Fruit fly (Drosophila melanogaster) whole organism, embryonic: ENCODE data around the gene CG7546.

ENCODE experiments used
- Atf-2 ChIP-seq: fragments of 200-800 bp; sonication (Bioruptor generic); optimal IDR thresholded peaks from 2 replicates; lab custom pipeline; 2016; ENCODE audit warnings: missing biosample characterization, missing genetic modification characterization
- Blimp-1 ChIP-seq: fragments of 200-800 bp; sonication (Bioruptor generic); optimal IDR thresholded peaks from 3 replicates; lab custom pipeline; 2018; ENCODE audit warnings: missing biosample characterization, missing genetic modification characterization, mild to moderate bottlenecking, moderate library complexity, missing genetic modification reagents
- CG1024 ChIP-seq: fragments of 200-800 bp; sonication (Bioruptor generic); IDR thresholded peaks from 2 replicates; pipeline ENCODE4 v1.3.6; 2022; ENCODE audit warnings: missing biosample characterization, missing genetic modification characterization
- CG10321 ChIP-seq: fragments of 200-800 bp; sonication (Bioruptor generic); IDR thresholded peaks from 2 replicates; pipeline ENCODE4 v1.3.6; 2022; ENCODE audit warnings: missing biosample characterization, missing genetic modification characterization
- CG11085 ChIP-seq: fragments of 200-800 bp; sonication (Bioruptor generic); IDR thresholded peaks from 2 replicates; pipeline ENCODE4 v1.3.6; 2022; ENCODE audit warnings: missing biosample characterization, missing genetic modification characterization
- CG14014 ChIP-seq: fragments of 200-800 bp; sonication (Bioruptor generic); IDR thresholded peaks from 2 replicates; pipeline ENCODE4 v1.3.6; 2022; ENCODE audit warnings: missing biosample characterization, missing genetic modification characterization
- CG14050 ChIP-seq: fragments of 200-800 bp; sonication (Bioruptor generic); IDR thresholded peaks from 3 replicates; pipeline ENCODE4 v1.3.6; 2022; ENCODE audit warnings: missing biosample characterization, missing genetic modification characterization
- CG14710 ChIP-seq: fragments of 200-800 bp; sonication (Bioruptor generic); optimal IDR thresholded peaks from 3 replicates; lab custom pipeline; 2019; ENCODE audit warnings: missing biosample characterization, mild to moderate bottlenecking, missing genetic modification characterization, moderate library complexity
- CG1602 ChIP-seq: fragments of 200-800 bp; sonication (Bioruptor generic); optimal IDR thresholded peaks from 3 replicates; lab custom pipeline; 2016; ENCODE audit warnings: missing biosample characterization, missing genetic modification characterization
- CG17385 ChIP-seq: fragments of 200-800 bp; sonication (Bioruptor generic); optimal IDR thresholded peaks from 3 replicates; lab custom pipeline; 2018; ENCODE audit warnings: missing biosample characterization, mild to moderate bottlenecking, missing genetic modification characterization
- CG18262 ChIP-seq: fragments of 200-800 bp; optimal IDR thresholded peaks from 3 replicates; lab custom pipeline; 2019; ENCODE audit warnings: missing biosample characterization, mild to moderate bottlenecking, missing genetic modification characterization, moderate library complexity
- CG2199 ChIP-seq: fragments of 200-800 bp; sonication (Bioruptor generic); IDR thresholded peaks from 3 replicates; pipeline ENCODE4 v1.3.6; 2022; ENCODE audit warnings: missing biosample characterization, missing genetic modification characterization
- CG2875 ChIP-seq: fragments of 200-800 bp; sonication (Bioruptor generic); optimal IDR thresholded peaks from 2 replicates; lab custom pipeline; 2017; ENCODE audit warnings: missing biosample characterization, mild to moderate bottlenecking, missing genetic modification characterization, missing genetic modification reagents
- CG30431 ChIP-seq: fragments of 200-800 bp; sonication (Bioruptor generic); optimal IDR thresholded peaks from 2 replicates; lab custom pipeline; 2017; ENCODE audit warnings: missing biosample characterization, missing genetic modification characterization
- CG31441 ChIP-seq: fragments of 200-800 bp; sonication (Bioruptor generic); IDR thresholded peaks from 2 replicates; pipeline ENCODE4 v1.3.6; 2022; ENCODE audit warnings: missing biosample characterization, missing genetic modification characterization
- CG34422 ChIP-seq: fragments of 200-800 bp; sonication (Bioruptor generic); IDR thresholded peaks from 3 replicates; pipeline ENCODE4 v1.3.6; 2022; ENCODE audit warnings: missing biosample characterization, missing genetic modification characterization
- CG6689 ChIP-seq: fragments of 200-800 bp; sonication (Bioruptor generic); IDR thresholded peaks from 2 replicates; pipeline ENCODE4 v1.3.6; 2022; ENCODE audit warnings: missing biosample characterization, missing genetic modification characterization
- CG7556 ChIP-seq: fragments of 200-800 bp; sonication (Bioruptor generic); optimal IDR thresholded peaks from 2 replicates; lab custom pipeline; 2017; ENCODE audit warnings: missing biosample characterization, mild to moderate bottlenecking, missing genetic modification characterization
- CG7987 ChIP-seq: fragments of 200-800 bp; sonication (Bioruptor generic); optimal IDR thresholded peaks from 2 replicates; lab custom pipeline; 2018; ENCODE audit warnings: missing biosample characterization, mild to moderate bottlenecking, missing genetic modification characterization, moderate library complexity
- CG8478 ChIP-seq: fragments of >200 bp; optimal IDR thresholded peaks from 2 replicates; lab custom pipeline; 2018
- CG9215 ChIP-seq: fragments of 200-800 bp; sonication (Bioruptor generic); IDR thresholded peaks from 2 replicates; pipeline ENCODE4 v1.3.6; 2022; ENCODE audit warnings: missing biosample characterization, missing genetic modification characterization
- CG9727 ChIP-seq: fragments of 200-800 bp; sonication (Bioruptor generic); optimal IDR thresholded peaks from 3 replicates; lab custom pipeline; 2017; ENCODE audit warnings: missing biosample characterization, mild to moderate bottlenecking, missing genetic modification characterization
- CG9876 ChIP-seq: fragments of 200-800 bp; sonication (Bioruptor generic); optimal IDR thresholded peaks from 2 replicates; lab custom pipeline; 2016; ENCODE audit warnings: missing biosample characterization, missing genetic modification characterization
- Camta ChIP-seq: fragments of 200-800 bp; sonication (Bioruptor generic); optimal IDR thresholded peaks from 2 replicates; lab custom pipeline; 2016; ENCODE audit warnings: missing biosample characterization, missing genetic modification characterization
- Dad ChIP-seq: fragments of 200-800 bp; sonication (Bioruptor generic); optimal IDR thresholded peaks from 3 replicates; lab custom pipeline; 2016; ENCODE audit warnings: missing biosample characterization, missing genetic modification characterization
- Hr78 ChIP-seq, 2 experiments: fragments of 200-800 bp in 1 of 2; fragments of >200 bp in 1 of 2; sonication (Bioruptor generic) in 1 of 2; optimal IDR thresholded peaks; 2 replicates each; lab custom pipeline; 2017 to 2019; ENCODE audit warnings: missing biosample characterization in 2 of 2, missing genetic modification characterization in 2 of 2, mild to moderate bottlenecking in 1 of 2, moderate library complexity in 1 of 2
- MTF-1 ChIP-seq: fragments of 200-800 bp; sonication (Bioruptor generic); optimal IDR thresholded peaks from 2 replicates; lab custom pipeline; 2018; ENCODE audit warnings: missing biosample characterization, mild to moderate bottlenecking, missing genetic modification characterization, borderline replicate concordance
- Optix ChIP-seq: fragments of 200-800 bp; sonication (Bioruptor generic); IDR thresholded peaks from 3 replicates; pipeline ENCODE4 v1.3.6; 2022; ENCODE audit warnings: missing biosample characterization, missing genetic modification characterization
- Ptx1 ChIP-seq: fragments of 200-800 bp; sonication (Bioruptor generic); IDR thresholded peaks from 2 replicates; pipeline ENCODE4 v1.3.6; 2022; ENCODE audit warnings: missing biosample characterization, missing genetic modification characterization
- Ssrp ChIP-seq: fragments of 200-800 bp; sonication (Bioruptor generic); optimal IDR thresholded peaks from 2 replicates; lab custom pipeline; 2018; ENCODE audit warnings: missing biosample characterization, mild to moderate bottlenecking, missing genetic modification characterization, moderate library complexity
- Trl ChIP-seq, 3 experiments: fragments of >200 bp in 2 of 3; fragments of 200-800 bp in 1 of 3; sonication (Bioruptor generic) in 1 of 3; optimal IDR thresholded peaks; 2 replicates in 1 of 3; 3 replicates in 2 of 3; lab custom pipeline; 2016 to 2017; ENCODE audit warnings: missing biosample characterization in 1 of 3, missing genetic modification characterization in 1 of 3
- cg ChIP-seq: fragments of 200-800 bp; sonication (Bioruptor generic); optimal IDR thresholded peaks from 3 replicates; lab custom pipeline; 2019; ENCODE audit warnings: missing biosample characterization, mild to moderate bottlenecking, missing genetic modification characterization, moderate library complexity
- ci ChIP-seq: fragments of 200-800 bp; sonication (Bioruptor generic); IDR thresholded peaks from 3 replicates; pipeline ENCODE4 v1.3.6; 2022; ENCODE audit warnings: missing biosample characterization, missing genetic modification characterization
- ewg ChIP-seq: fragments of 200-800 bp; sonication (Bioruptor generic); optimal IDR thresholded peaks from 3 replicates; lab custom pipeline; 2017; ENCODE audit warnings: mild to moderate bottlenecking, missing biosample characterization, missing genetic modification reagents, missing genetic modification characterization
- gcm2 ChIP-seq: fragments of 200-800 bp; sonication (Bioruptor generic); optimal IDR thresholded peaks from 2 replicates; lab custom pipeline; 2016; ENCODE audit warnings: missing biosample characterization, missing genetic modification characterization
- hkb ChIP-seq, 2 experiments: fragments of 200-800 bp in 1 of 2; fragments of >200 bp in 1 of 2; sonication (Bioruptor generic) in 1 of 2; IDR thresholded peaks in 1 of 2; optimal IDR thresholded peaks in 1 of 2; 2 replicates each; pipeline versions ENCODE4 v1.3.6 to Lab custom; 2017 to 2022; ENCODE audit warnings: missing biosample characterization in 1 of 2, missing genetic modification characterization in 1 of 2
- insv ChIP-seq, 2 experiments: fragments of 200-800 bp; sonication (Bioruptor generic); optimal IDR thresholded peaks; 3 replicates each; lab custom pipeline; 2016 to 2018; ENCODE audit warnings: missing biosample characterization in 2 of 2, missing genetic modification characterization in 2 of 2
- otp ChIP-seq: fragments of 200-800 bp; sonication (Bioruptor generic); IDR thresholded peaks from 3 replicates; pipeline ENCODE4, ENCODE4 v1.3.6; 2022; ENCODE audit warnings: missing biosample characterization, missing genetic modification characterization
- prd ChIP-seq, 3 experiments: fragments of >200 bp in 2 of 3; fragments of 200-800 bp in 1 of 3; sonication (Bioruptor generic) in 1 of 3; optimal IDR thresholded peaks in 2 of 3; IDR thresholded peaks in 1 of 3; 2 replicates in 2 of 3; 3 replicates in 1 of 3; pipeline versions ENCODE4 v1.3.6 to Lab custom; 2017 to 2022; ENCODE audit warnings: missing biosample characterization in 1 of 3, missing genetic modification characterization in 1 of 3
- pros ChIP-seq: fragments of 200-800 bp; sonication (Bioruptor generic); optimal IDR thresholded peaks from 3 replicates; lab custom pipeline; 2019; ENCODE audit warnings: missing biosample characterization, mild to moderate bottlenecking, missing genetic modification characterization, moderate library complexity
- row ChIP-seq: fragments of 200-800 bp; sonication (Bioruptor generic); IDR thresholded peaks from 3 replicates; pipeline ENCODE4 v1.3.6; 2022; ENCODE audit warnings: missing biosample characterization, missing genetic modification characterization
- sc ChIP-seq, 3 experiments: fragments of >200 bp in 2 of 3; fragments of 200-800 bp in 1 of 3; sonication (Bioruptor generic) in 1 of 3; optimal IDR thresholded peaks; 2 replicates in 2 of 3; 3 replicates in 1 of 3; lab custom pipeline; 2017; ENCODE audit warnings: mild to moderate bottlenecking in 1 of 3, missing biosample characterization in 1 of 3, missing genetic modification characterization in 1 of 3, missing genetic modification reagents in 1 of 3
- sna ChIP-seq: fragments of 200-800 bp; sonication (Bioruptor generic); IDR thresholded peaks from 2 replicates; pipeline ENCODE4 v1.3.6; 2022; ENCODE audit warnings: missing biosample characterization, missing genetic modification characterization; ENCODE audit not compliant: partially characterized antibody
- trem ChIP-seq: fragments of 200-800 bp; optimal IDR thresholded peaks from 3 replicates; lab custom pipeline; 2019; ENCODE audit warnings: missing biosample characterization, mild to moderate bottlenecking, missing genetic modification characterization, moderate library complexity
- unpg ChIP-seq: fragments of 200-800 bp; sonication (Bioruptor generic); optimal IDR thresholded peaks from 3 replicates; lab custom pipeline; 2018; ENCODE audit warnings: missing biosample characterization, mild to moderate bottlenecking, missing genetic modification characterization, moderate library complexity
- zen ChIP-seq: fragments of 200-800 bp; sonication (Bioruptor generic); optimal IDR thresholded peaks from 3 replicates; lab custom pipeline; 2018; ENCODE audit warnings: missing biosample characterization, mild to moderate bottlenecking, missing genetic modification characterization, moderate library complexity

Gene CG7546

DNA sequence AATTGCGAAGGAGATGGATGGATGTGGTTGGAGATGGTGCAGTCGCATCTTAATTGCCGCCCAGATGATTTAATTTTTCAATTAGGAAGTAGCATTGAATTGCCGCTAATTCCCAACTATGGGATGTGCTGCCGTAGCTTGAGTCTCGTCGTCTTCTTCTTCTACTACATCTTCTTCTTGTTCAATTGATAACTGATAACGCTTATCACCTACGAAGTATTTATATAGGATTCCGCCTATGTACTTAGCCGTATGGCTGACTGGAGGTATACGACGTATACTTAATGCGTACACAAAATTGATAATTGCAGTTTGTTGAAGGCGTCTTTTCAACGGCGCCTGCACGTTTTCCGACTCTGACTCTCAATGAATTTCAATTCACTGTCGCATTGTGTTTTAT lies 9.8 kb downstream of the CG7546 start:
- TF ChIP-seq cg (no peak), CG34422 (GFP tag; lab: Robert Waterston, UW) (no peak), CG17385 (GFP tag; lab: Kevin White, UChicago) (peak; percentile 53)
- TF ChIP-seq, all 482 proteins: peak for 1

DNA sequence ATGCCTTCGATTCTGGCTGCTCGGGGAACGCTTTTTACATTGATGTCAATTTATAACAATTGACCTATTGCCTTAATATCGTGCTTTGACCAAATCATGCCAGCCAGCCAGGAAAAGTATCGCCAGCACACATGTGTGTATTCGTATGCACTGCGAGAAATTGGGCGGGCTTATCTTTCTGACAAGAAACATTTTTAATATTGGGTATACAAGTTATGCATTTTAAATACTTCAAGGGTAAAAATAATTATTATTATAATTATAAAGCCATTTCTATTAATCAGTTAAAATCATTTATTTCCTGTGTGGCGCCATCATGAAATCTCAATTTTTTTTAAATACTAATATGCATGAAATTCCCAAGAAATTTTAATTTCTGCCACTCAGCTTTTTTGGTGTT lies 11.1 kb downstream of the CG7546 start:
- TF ChIP-seq CG31441 (GFP tag; lab: Robert Waterston, UW) (peak; percentile 56), CG2199 (GFP tag; lab: Robert Waterston, UW) (0 out of 3 replicates have a peak, but pooled peaks have one; percentile 24), Blimp-1 (GFP tag; lab: Kevin White, UChicago) (peak; percentile 59), Trl (optimal IDR thresholded peaks at IDR 0.05; lab: Kevin White, UChicago) (no peak), Trl (GFP tag; optimal IDR thresholded peaks at IDR 0.05; lab: Kevin White, UChicago) (no peak), CG18262 (tag; lab: Kevin White, UChicago) (peak; percentile 32), unpg (GFP tag; lab: Kevin White, UChicago) (peak; percentile 40), prd (optimal IDR thresholded peaks at IDR 0.05; lab: Kevin White, UChicago) (no peak), prd (GFP tag; IDR thresholded peaks at IDR 0.05; lab: Robert Waterston, UW) (peak; percentile 75), Camta (GFP tag; lab: Kevin White, UChicago) (no peak), MTF-1 (no peak), CG1024 (0 out of 2 replicates have a peak, but pooled peaks have one; percentile 26), CG2875 (GFP tag; lab: Kevin White, UChicago) (peak; percentile 21), CG30431 (GFP tag; lab: Kevin White, UChicago) (peak; percentile 31), trem (peak; percentile 33), Hr78 (GFP tag; optimal IDR thresholded peaks at IDR 0.05; lab: Kevin White, UChicago) (peak in 1 of 2 experiments; percentile 6), Ssrp (tag; lab: Kevin White, UChicago) (peak; percentile 41), Ptx1 (GFP tag; lab: Robert Waterston, UW) (peak; percentile 34; the same call in 1 of the 2 replicates), otp (0 out of 3 replicates have a peak, but pooled peaks have one; percentile 20), pros (GFP tag; lab: Kevin White, UChicago) (no peak), ci (GFP tag; lab: Robert Waterston, UW) (peak; percentile 60; the same call in 1 of the 3 replicates), CG8478 (lab: Kevin White, UChicago) (no peak), Atf-2 (GFP tag; lab: Kevin White, UChicago) (no peak), CG7987 (no peak), CG10321 (GFP tag; lab: Robert Waterston, UW) (no peak), Optix (GFP tag; lab: Robert Waterston, UW) (0 out of 3 replicates have a peak, but pooled peaks have one; percentile 11), CG7556 (no peak), sna (GFP tag; lab: Robert Waterston, UW) (no peak), sc (optimal IDR thresholded peaks at IDR 0.05; lab: Kevin White, UChicago) (no peak), sc (GFP tag; optimal IDR thresholded peaks at IDR 0.05; lab: Kevin White, UChicago) (peak; percentile 39), CG14014 (peak; percentile 46; the same call in 1 of the 2 replicates), CG9876 (GFP tag; lab: Kevin White, UChicago) (no peak), CG9215 (GFP tag; lab: Robert Waterston, UW) (no peak), CG11085 (GFP tag; lab: Robert Waterston, UW) (no peak), zen (tag; lab: Kevin White, UChicago) (no peak), CG14050 (GFP tag; lab: Robert Waterston, UW) (no peak), Dad (GFP tag; lab: Kevin White, UChicago) (no peak), CG1602 (GFP tag; lab: Kevin White, UChicago) (peak; percentile 32), hkb (optimal IDR thresholded peaks at IDR 0.05; lab: Kevin White, UChicago) (no peak), hkb (GFP tag; IDR thresholded peaks at IDR 0.05; lab: Robert Waterston, UW) (peak; percentile 60; the same call in 1 of the 2 replicates), row (GFP tag; lab: Robert Waterston, UW) (peak; percentile 50; the same call in 2 of the 3 replicates), CG6689 (GFP tag; lab: Robert Waterston, UW) (peak; percentile 51), CG14710 (tag; lab: Kevin White, UChicago) (peak; percentile 46), ewg (GFP tag; lab: Kevin White, UChicago) (peak; percentile 9), CG9727 (GFP tag; lab: Kevin White, UChicago) (peak; percentile 34), insv (GFP tag; optimal IDR thresholded peaks at IDR 0.05; lab: Kevin White, UChicago) (no peak), gcm2 (GFP tag; lab: Kevin White, UChicago) (no peak)
